Worm (Caenorhabditis elegans) whole organism, L1 larva: ENCODE results near the gene F46C5.6.

Experiments
- aly-2 ChIP-seq: fragments of 150-350 bp; optimal IDR thresholded peaks from 2 replicates; lab custom pipeline; 2014; ENCODE audit warnings: missing biosample characterization, missing genetic modification characterization
- fos-1 ChIP-seq: fragments of 150-350 bp; optimal IDR thresholded peaks from 2 replicates; lab custom pipeline; 2014; ENCODE audit warnings: missing biosample characterization, missing genetic modification characterization
- irx-1 ChIP-seq: sonication (generic microtip); optimal IDR thresholded peaks from 2 replicates; lab custom pipeline; 2016; ENCODE audit warnings: missing genetic modification characterization, missing compliant biosample characterization
- lin-39 ChIP-seq: fragments of 150-350 bp; optimal IDR thresholded peaks from 2 replicates; lab custom pipeline; 2014; ENCODE audit warnings: missing biosample characterization, missing genetic modification reagents, missing genetic modification characterization
- nhr-11 ChIP-seq: fragments of 150-350 bp; optimal IDR thresholded peaks from 2 replicates; lab custom pipeline; 2014; ENCODE audit warnings: missing biosample characterization, missing genetic modification characterization
- nhr-237 ChIP-seq: fragments of 150-350 bp; optimal IDR thresholded peaks from 2 replicates; lab custom pipeline; 2014; ENCODE audit warnings: missing biosample characterization, missing genetic modification characterization
- pag-3 ChIP-seq: sonication (generic microtip); optimal IDR thresholded peaks from 2 replicates; lab custom pipeline; 2017; ENCODE audit warnings: missing genetic modification characterization, mild to moderate bottlenecking, missing compliant biosample characterization, antibody characterized with exemption, borderline replicate concordance; ENCODE audit not compliant: insufficient read depth
- sptf-1 ChIP-seq: fragments of 150-350 bp; optimal IDR thresholded peaks from 2 replicates; lab custom pipeline; 2014; ENCODE audit warnings: missing biosample characterization, missing genetic modification characterization

DNA sequence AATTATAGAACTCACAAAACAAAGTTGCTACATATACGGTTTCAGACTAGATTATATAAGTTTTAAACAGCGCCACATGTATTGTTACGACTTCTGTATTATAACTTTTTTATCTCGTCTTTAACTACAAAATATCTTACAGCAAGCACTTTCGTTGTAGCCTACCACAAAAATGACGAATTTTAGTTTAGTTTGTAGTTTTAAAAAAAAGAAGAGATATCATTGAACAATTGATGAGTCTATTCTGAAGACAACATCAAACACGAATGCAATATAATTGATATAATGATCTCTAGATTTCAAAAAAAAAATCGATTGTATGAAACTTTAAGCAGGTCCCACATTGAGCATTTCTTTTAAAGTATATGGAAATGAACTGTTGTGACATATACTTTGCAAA is 30.1 kb downstream of the F46C5.6 start:
- TF ChIP-seq pag-3 (tag; lab: Kevin White, UChicago) (no peak), aly-2 (tag; lab: Kevin White, UChicago) (no peak), nhr-11 (tag; lab: Kevin White, UChicago) (no peak), fos-1 (tag; lab: Kevin White, UChicago) (no peak), lin-39 (no peak), irx-1 (tag; lab: Kevin White, UChicago) (no peak), nhr-237 (tag; lab: Kevin White, UChicago) (no peak), sptf-1 (tag; lab: Kevin White, UChicago) (no peak)
